Worm (Caenorhabditis elegans) whole organism, young adult: ENCODE data around the gene Y52E8A.6.

Experiments used
- F39B2.1 ChIP-seq: fragments of 200-800 bp; sonication (Bioruptor generic); IDR thresholded peaks from 2 replicates; pipeline ENCODE4 v1.3.6; 2022; ENCODE audit warnings: missing genetic modification reagents, missing genetic modification characterization, missing compliant biosample characterization
- dpff-1 ChIP-seq: sonication (generic microtip); optimal IDR thresholded peaks from 2 replicates; lab custom pipeline; 2017; ENCODE audit warnings: mild to moderate bottlenecking, missing genetic modification characterization, missing compliant biosample characterization
- efl-1 ChIP-seq: fragments of 150-350 bp; optimal IDR thresholded peaks from 2 replicates; lab custom pipeline; 2014; ENCODE audit warnings: missing biosample characterization, missing genetic modification reagents, missing genetic modification characterization
- fkh-3 ChIP-seq: sonication (generic microtip); optimal IDR thresholded peaks from 2 replicates; lab custom pipeline; 2016; ENCODE audit warnings: mild to moderate bottlenecking, missing genetic modification characterization, missing compliant biosample characterization
- lag-1 ChIP-seq: fragments of 200-800 bp; sonication (Bioruptor generic); IDR thresholded peaks from 2 replicates; pipeline ENCODE4 v1.3.6; 2022; ENCODE audit warnings: missing genetic modification reagents, missing genetic modification characterization, missing compliant biosample characterization
- lin-35 ChIP-seq, 3 experiments: fragments of 150-350 bp in 2 of 3; sonication (generic microtip) in 1 of 3; optimal IDR thresholded peaks; 2 replicates each; lab custom pipeline; 2014 to 2018; ENCODE audit warnings: missing biosample characterization in 3 of 3, missing genetic modification characterization in 3 of 3, missing genetic modification reagents in 3 of 3
- mel-28 ChIP-seq: sonication (generic microtip); optimal IDR thresholded peaks from 2 replicates; lab custom pipeline; 2016; ENCODE audit warnings: borderline replicate concordance, mild to moderate bottlenecking, missing genetic modification characterization, missing compliant biosample characterization
- mxl-1 ChIP-seq: sonication (generic microtip); optimal IDR thresholded peaks from 2 replicates; lab custom pipeline; 2016; ENCODE audit warnings: missing genetic modification characterization, missing compliant biosample characterization
- pha-4 ChIP-seq: fragments of 150-350 bp; sonication (generic microtip); optimal IDR thresholded peaks from 2 replicates; lab custom pipeline; 2014; ENCODE audit warnings: missing biosample characterization, missing genetic modification reagents, missing genetic modification characterization
- unc-130 ChIP-seq: sonication (generic microtip); optimal IDR thresholded peaks from 2 replicates; lab custom pipeline; 2016; ENCODE audit warnings: missing genetic modification reagents, missing genetic modification characterization, missing compliant biosample characterization
- unc-62 ChIP-seq: fragments of 150-350 bp; optimal IDR thresholded peaks from 2 replicates; lab custom pipeline; 2014; ENCODE audit warnings: missing biosample characterization, missing genetic modification reagents, missing genetic modification characterization
- ztf-22 ChIP-seq: fragments of 200-800 bp; sonication (Bioruptor generic); optimal IDR thresholded peaks from 2 replicates; lab custom pipeline; 2018; ENCODE audit warnings: mild to moderate bottlenecking, missing genetic modification characterization, moderate library complexity, missing compliant biosample characterization
- ztf-26 ChIP-seq: sonication (generic microtip); optimal IDR thresholded peaks from 2 replicates; lab custom pipeline; 2017; ENCODE audit warnings: missing genetic modification characterization, missing compliant biosample characterization

DNA sequence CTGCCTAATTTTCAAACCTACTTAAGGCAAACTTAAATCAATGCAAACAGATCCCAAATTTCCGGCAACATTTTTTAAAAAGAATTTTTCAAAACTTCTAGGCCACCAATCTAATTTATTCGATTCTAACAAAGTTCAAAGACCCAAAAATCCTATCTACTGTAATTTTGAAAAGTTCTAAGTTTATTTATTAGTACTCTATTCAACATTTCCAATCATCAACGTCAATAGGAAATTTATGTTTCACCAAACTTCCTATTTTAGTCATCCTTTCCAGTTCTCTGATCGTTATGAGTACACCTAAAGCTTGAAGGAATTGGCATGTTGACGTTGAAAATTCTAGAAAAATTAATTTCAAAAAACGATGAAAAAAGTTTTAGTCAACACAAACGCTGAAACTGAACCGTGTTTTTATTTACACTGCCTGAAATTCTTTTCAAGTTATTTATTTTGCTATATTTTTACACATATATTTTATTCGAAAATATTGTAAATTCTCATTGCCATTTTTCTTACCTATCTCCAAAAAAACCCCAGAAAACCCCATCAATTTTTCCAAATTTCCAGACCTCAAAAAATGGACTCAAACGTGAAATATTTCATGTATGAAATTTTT lies 44.0 kb downstream of the Y52E8A.6 start, which contains the start of gene npr-42:
- TF ChIP-seq unc-130 (GFP tag; lab: Kevin White, UChicago) (no peak), F39B2.1 (GFP tag; lab: Robert Waterston, UW) (no peak), mel-28 (tag; lab: Kevin White, UChicago) (no peak), dpff-1 (no peak), pha-4 (tag; lab: Kevin White, UChicago) (no peak), efl-1 (GFP tag; lab: Kevin White, UChicago) (no peak), mxl-1 (no peak), unc-62 (GFP tag; lab: Kevin White, UChicago) (no peak), lag-1 (GFP tag; lab: Robert Waterston, UW) (no peak), lin-35 (GFP tag; optimal IDR thresholded peaks at IDR 0.05; lab: Kevin White, UChicago) (no peak), ztf-26 (tag; lab: Kevin White, UChicago) (no peak), fkh-3 (no peak), ztf-22 (GFP tag; lab: Kevin White, UChicago) (no peak)
